Worm (Caenorhabditis elegans): ENCODE results near the gene F13C5.5.

The F13C5.5 gene

ce11 chrX:608392-608791 is at the start of gene F13C5.5:
F13C5.5 (minus strand) TSS chrX:608492.
- no peak for TF ChIP-seq pha-4 (tag; optimal IDR thresholded peaks at IDR 0.05)
- no peak for TF ChIP-seq snpc-4 (tag; optimal IDR thresholded peaks at IDR 0.05)
- no peak for TF ChIP-seq M03D4.4 (tag; optimal IDR thresholded peaks at IDR 0.05)
- TF ChIP-seq ces-1 (GFP tag; optimal IDR thresholded peaks at IDR 0.05): no peak
- TF ChIP-seq hlh-1 (tag; optimal IDR thresholded peaks at IDR 0.05): no peak
- no peak for TF ChIP-seq sem-2 (GFP tag; optimal IDR thresholded peaks at IDR 0.05)
- no peak for TF ChIP-seq zip-8 (tag; optimal IDR thresholded peaks at IDR 0.05)
- TF ChIP-seq unc-62 (GFP tag; optimal IDR thresholded peaks at IDR 0.05): no peak
- no peak for TF ChIP-seq drap-1 (GFP tag; optimal IDR thresholded peaks at IDR 0.05)
- no peak for TF ChIP-seq lin-32 (GFP tag; optimal IDR thresholded peaks at IDR 0.05)
- no peak for TF ChIP-seq lin-13 (tag; optimal IDR thresholded peaks at IDR 0.05)
- TF ChIP-seq flh-1 (GFP tag; optimal IDR thresholded peaks at IDR 0.05): no peak
- no peak for TF ChIP-seq elt-1 (tag; optimal IDR thresholded peaks at IDR 0.05; ENCODE audit: borderline replicate concordance, insufficient read depth)
- no peak for TF ChIP-seq tbx-8 (GFP tag; optimal IDR thresholded peaks at IDR 0.05)
- no peak for TF ChIP-seq nhr-28 (tag; optimal IDR thresholded peaks at IDR 0.05)
- no peak for TF ChIP-seq ham-2 (GFP tag; optimal IDR thresholded peaks at IDR 0.05)
- TF ChIP-seq unc-39 (tag; optimal IDR thresholded peaks at IDR 0.05): no peak

DNA sequence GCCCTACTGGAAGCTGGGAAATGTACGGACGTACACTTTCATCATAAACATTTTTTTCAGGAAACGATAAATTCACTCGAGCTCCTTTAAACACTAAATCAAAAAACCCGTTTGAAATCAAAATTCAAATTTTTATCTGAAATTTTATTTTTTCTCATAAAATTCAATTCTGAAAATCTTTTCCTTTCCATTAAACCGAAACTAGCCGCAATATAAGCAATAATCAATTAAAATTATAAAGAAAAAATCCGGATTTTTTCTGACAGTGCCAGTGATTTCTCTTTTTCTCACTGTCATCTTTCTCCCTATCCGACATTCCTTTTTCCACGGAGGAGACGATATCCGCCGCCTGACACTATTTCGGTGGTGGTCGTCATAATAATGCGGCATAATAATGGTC is 47.6 kb upstream of the F13C5.5 start, which contains the start of gene lpr-7:
lpr-7 (plus strand) TSS at position 301 of the 400 bp plus-strand sequence.
- no peak for TF ChIP-seq blmp-1 (tag; optimal IDR thresholded peaks at IDR 0.05)
- no peak for TF ChIP-seq sptf-1 (tag; optimal IDR thresholded peaks at IDR 0.05)
- no peak for TF ChIP-seq nhr-237 (tag; optimal IDR thresholded peaks at IDR 0.05)
- TF ChIP-seq elt-1 (tag; optimal IDR thresholded peaks at IDR 0.05; ENCODE audit: borderline replicate concordance, insufficient read depth): no peak
- TF ChIP-seq hlh-1 (tag; optimal IDR thresholded peaks at IDR 0.05): no peak
- no peak for TF ChIP-seq ces-1 (GFP tag; optimal IDR thresholded peaks at IDR 0.05)
- no peak for TF ChIP-seq cnd-1 (tag; optimal IDR thresholded peaks at IDR 0.05)
- no peak for TF ChIP-seq zip-8 (tag; optimal IDR thresholded peaks at IDR 0.05)
- TF ChIP-seq lin-13 (tag; optimal IDR thresholded peaks at IDR 0.05): no peak
- no peak for TF ChIP-seq mep-1 (tag; optimal IDR thresholded peaks at IDR 0.05)
- no peak for TF ChIP-seq elt-3 (tag; optimal IDR thresholded peaks at IDR 0.05)
- TF ChIP-seq ceh-83 (GFP tag; optimal IDR thresholded peaks at IDR 0.05): no peak
- no peak for TF ChIP-seq unc-62 (GFP tag; optimal IDR thresholded peaks at IDR 0.05)
- no peak for TF ChIP-seq unc-39 (tag; optimal IDR thresholded peaks at IDR 0.05)
- TF ChIP-seq snpc-4 (tag; optimal IDR thresholded peaks at IDR 0.05): no peak
- TF ChIP-seq unc-120 (tag; optimal IDR thresholded peaks at IDR 0.05; ENCODE audit: poor library complexity, severe bottlenecking): no peak
- TF ChIP-seq nhr-12 (tag; optimal IDR thresholded peaks at IDR 0.05): no peak
- no peak for TF ChIP-seq sem-2 (GFP tag; optimal IDR thresholded peaks at IDR 0.05)
- TF ChIP-seq ceh-43 (GFP tag; optimal IDR thresholded peaks at IDR 0.05): no peak
- TF ChIP-seq flh-1 (GFP tag; optimal IDR thresholded peaks at IDR 0.05): no peak

DNA sequence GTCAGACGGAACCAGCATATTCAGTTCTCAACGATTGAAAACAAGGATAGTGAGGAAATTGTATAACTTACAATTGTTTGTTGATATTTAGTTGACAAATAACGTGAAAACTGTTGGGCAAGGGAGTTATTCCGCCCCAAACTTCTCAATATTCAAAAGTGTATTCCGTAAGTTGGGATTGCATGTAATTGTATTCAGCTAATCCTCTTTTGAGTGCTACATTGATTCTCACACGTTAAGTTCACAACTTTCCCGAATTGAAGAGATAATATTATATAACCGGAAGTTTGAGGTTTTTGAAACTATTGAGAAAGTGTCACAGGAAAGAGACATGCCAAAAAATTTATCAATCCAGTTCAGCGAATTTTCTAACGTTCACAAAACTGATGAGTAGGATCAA is 46.5 kb upstream of the F13C5.5 start, which contains the start of gene ifc-2:
ifc-2 (minus strand) TSS at position 101 of the 400 bp plus-strand sequence.
- no peak for TF ChIP-seq M03D4.4 (tag; optimal IDR thresholded peaks at IDR 0.05)
- no peak for TF ChIP-seq ceh-43 (GFP tag; optimal IDR thresholded peaks at IDR 0.05)
- TF ChIP-seq zip-8 (tag; optimal IDR thresholded peaks at IDR 0.05): no peak
- TF ChIP-seq nhr-76 (tag; optimal IDR thresholded peaks at IDR 0.05): no peak
- TF ChIP-seq sem-2 (GFP tag; optimal IDR thresholded peaks at IDR 0.05): no peak
- no peak for TF ChIP-seq nhr-2 (tag; optimal IDR thresholded peaks at IDR 0.05)
- TF ChIP-seq flh-1 (GFP tag; optimal IDR thresholded peaks at IDR 0.05): no peak
- TF ChIP-seq ceh-39 (tag; optimal IDR thresholded peaks at IDR 0.05): no peak
- TF ChIP-seq bed-3 (GFP tag; optimal IDR thresholded peaks at IDR 0.05): no peak
- TF ChIP-seq nhr-237 (tag; optimal IDR thresholded peaks at IDR 0.05): no peak
- TF ChIP-seq hlh-1 (tag; optimal IDR thresholded peaks at IDR 0.05): no peak

DNA sequence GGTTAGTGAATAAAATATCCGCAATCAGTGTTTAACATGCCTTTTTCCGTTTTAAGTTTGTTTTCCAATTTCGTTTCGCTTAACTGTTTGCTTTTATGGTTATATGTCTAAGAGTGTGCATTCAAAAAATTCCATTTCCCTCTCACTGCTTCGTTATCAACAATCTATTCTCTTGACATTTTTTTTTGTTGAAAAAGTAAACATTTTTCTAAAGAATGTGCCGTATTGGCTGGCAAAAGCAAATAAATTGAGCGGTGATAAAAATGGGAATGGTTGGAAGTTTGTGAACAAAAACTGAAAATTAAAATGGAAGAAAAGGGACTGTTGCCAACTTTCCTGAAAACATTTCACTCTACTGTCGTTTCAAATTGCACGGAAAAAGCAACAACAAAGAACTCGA is 43.3 kb upstream of the F13C5.5 start:
- TF ChIP-seq unc-120 (tag; optimal IDR thresholded peaks at IDR 0.05; ENCODE audit: poor library complexity, severe bottlenecking) (no peak), hlh-1 (tag; optimal IDR thresholded peaks at IDR 0.05) (no peak), elt-1 (tag; optimal IDR thresholded peaks at IDR 0.05; ENCODE audit: borderline replicate concordance, insufficient read depth) (no peak), snpc-4 (tag; optimal IDR thresholded peaks at IDR 0.05) (no peak), ceh-83 (GFP tag; optimal IDR thresholded peaks at IDR 0.05) (no peak), nhr-12 (tag; optimal IDR thresholded peaks at IDR 0.05) (no peak), nhr-237 (tag; optimal IDR thresholded peaks at IDR 0.05) (no peak), mls-2 (tag; optimal IDR thresholded peaks at IDR 0.05) (no peak), elt-3 (tag; optimal IDR thresholded peaks at IDR 0.05) (no peak), nhr-28 (tag; optimal IDR thresholded peaks at IDR 0.05) (no peak), unc-39 (tag; optimal IDR thresholded peaks at IDR 0.05) (no peak), blmp-1 (tag; optimal IDR thresholded peaks at IDR 0.05) (no peak), nhr-2 (tag; optimal IDR thresholded peaks at IDR 0.05) (no peak), lin-32 (GFP tag; optimal IDR thresholded peaks at IDR 0.05) (no peak), tbx-8 (GFP tag; optimal IDR thresholded peaks at IDR 0.05) (no peak), zip-8 (tag; optimal IDR thresholded peaks at IDR 0.05) (no peak), mab-5 (tag; optimal IDR thresholded peaks at IDR 0.05) (no peak), sptf-1 (tag; optimal IDR thresholded peaks at IDR 0.05) (no peak), pha-4 (tag; optimal IDR thresholded peaks at IDR 0.05) (no peak)

Measured in whole organism, mixed stage, embryonic.